Worm (Caenorhabditis elegans) whole organism, late embryonic: ENCODE results near the gene Y53F4B.20.

ENCODE experiments used
- C08G9.2 ChIP-seq: sonication (generic microtip); optimal IDR thresholded peaks from 2 replicates; lab custom pipeline; 2016; ENCODE audit warnings: mild to moderate bottlenecking, missing genetic modification characterization, moderate library complexity, missing compliant biosample characterization
- C38D4.7 ChIP-seq: fragments of 200-800 bp; sonication (Bioruptor generic); optimal IDR thresholded peaks from 2 replicates; lab custom pipeline; 2018; ENCODE audit warnings: mild to moderate bottlenecking, missing genetic modification characterization, moderate library complexity, missing compliant biosample characterization
- K02D7.2 ChIP-seq: sonication (generic microtip); optimal IDR thresholded peaks from 2 replicates; lab custom pipeline; 2017; ENCODE audit warnings: mild to moderate bottlenecking, missing genetic modification characterization, missing compliant biosample characterization
- K09A11.1 ChIP-seq: sonication (generic microtip); optimal IDR thresholded peaks from 2 replicates; lab custom pipeline; 2017; ENCODE audit warnings: antibody characterized with exemption, mild to moderate bottlenecking, missing genetic modification characterization, missing compliant biosample characterization; ENCODE audit not compliant: insufficient read depth
- T23F11.4 ChIP-seq: fragments of 200-800 bp; sonication (Bioruptor generic); optimal IDR thresholded peaks from 2 replicates; lab custom pipeline; 2018; ENCODE audit warnings: mild to moderate bottlenecking, missing genetic modification characterization, missing compliant biosample characterization
- ahr-1 ChIP-seq: sonication (generic microtip); optimal IDR thresholded peaks from 2 replicates; lab custom pipeline; 2016; ENCODE audit warnings: missing genetic modification characterization, missing compliant biosample characterization
- ceh-14 ChIP-seq: sonication (generic microtip); optimal IDR thresholded peaks from 2 replicates; lab custom pipeline; 2016; ENCODE audit warnings: missing genotype, missing genetic modification characterization, missing compliant biosample characterization
- ceh-18 ChIP-seq: sonication (generic microtip); optimal IDR thresholded peaks from 2 replicates; lab custom pipeline; 2016; ENCODE audit warnings: missing genetic modification characterization, missing compliant biosample characterization
- ceh-19 ChIP-seq: fragments of 200-800 bp; sonication (Bioruptor generic); optimal IDR thresholded peaks from 2 replicates; lab custom pipeline; 2018; ENCODE audit warnings: mild to moderate bottlenecking, missing genetic modification characterization, missing compliant biosample characterization
- ceh-22 ChIP-seq: sonication (generic microtip); optimal IDR thresholded peaks from 2 replicates; lab custom pipeline; 2017; ENCODE audit warnings: missing biosample characterization, missing genetic modification characterization
- ceh-31 ChIP-seq: sonication (generic microtip); optimal IDR thresholded peaks from 2 replicates; lab custom pipeline; 2016; ENCODE audit warnings: missing genetic modification characterization, missing compliant biosample characterization
- ceh-34 ChIP-seq: sonication (generic microtip); optimal IDR thresholded peaks from 2 replicates; lab custom pipeline; 2016; ENCODE audit warnings: mild to moderate bottlenecking, missing genetic modification characterization, missing compliant biosample characterization
- ceh-48 ChIP-seq: sonication (generic microtip); optimal IDR thresholded peaks from 2 replicates; lab custom pipeline; 2016; ENCODE audit warnings: missing genetic modification characterization, inconsistent platforms, missing compliant biosample characterization
- ceh-6 ChIP-seq: fragments of 200-800 bp; sonication (Bioruptor generic); optimal IDR thresholded peaks from 2 replicates; lab custom pipeline; 2018; ENCODE audit warnings: mild to moderate bottlenecking, missing genetic modification characterization, missing compliant biosample characterization
- che-1 ChIP-seq: sonication (generic microtip); optimal IDR thresholded peaks from 2 replicates; lab custom pipeline; 2016; ENCODE audit warnings: mild to moderate bottlenecking, missing genetic modification characterization, missing compliant biosample characterization
- dmd-4 ChIP-seq: sonication (generic microtip); optimal IDR thresholded peaks from 2 replicates; lab custom pipeline; 2016; ENCODE audit warnings: borderline replicate concordance, missing genetic modification characterization, missing compliant biosample characterization
- dve-1 ChIP-seq: sonication (generic microtip); optimal IDR thresholded peaks from 2 replicates; lab custom pipeline; 2017; ENCODE audit warnings: antibody characterized with exemption, mild to moderate bottlenecking, missing genetic modification characterization, missing compliant biosample characterization
- elt-2 ChIP-seq: sonication (generic microtip); optimal IDR thresholded peaks from 2 replicates; lab custom pipeline; 2016; ENCODE audit warnings: missing genetic modification reagents, missing genetic modification characterization, missing compliant biosample characterization
- ets-4 ChIP-seq: sonication (generic microtip); optimal IDR thresholded peaks from 2 replicates; lab custom pipeline; 2016; ENCODE audit warnings: missing genetic modification characterization, missing compliant biosample characterization
- eyg-1 ChIP-seq: sonication (generic microtip); optimal IDR thresholded peaks from 2 replicates; lab custom pipeline; 2016; ENCODE audit warnings: missing genotype, missing genetic modification characterization, missing compliant biosample characterization
- fax-1 ChIP-seq: sonication (generic microtip); optimal IDR thresholded peaks from 2 replicates; lab custom pipeline; 2016; ENCODE audit warnings: missing genotype, missing genetic modification characterization, missing compliant biosample characterization
- hlh-6 ChIP-seq: sonication (generic microtip); optimal IDR thresholded peaks from 2 replicates; lab custom pipeline; 2016; ENCODE audit warnings: missing genotype, missing genetic modification characterization, missing compliant biosample characterization
- hlh-8 ChIP-seq: sonication (generic microtip); optimal IDR thresholded peaks from 2 replicates; lab custom pipeline; 2016; ENCODE audit warnings: missing genotype, missing genetic modification characterization, missing compliant biosample characterization
- madf-2 ChIP-seq: sonication (generic microtip); optimal IDR thresholded peaks from 2 replicates; lab custom pipeline; 2017; ENCODE audit warnings: missing genetic modification characterization, missing compliant biosample characterization
- nfya-1 ChIP-seq: sonication (generic microtip); optimal IDR thresholded peaks from 2 replicates; lab custom pipeline; 2017; ENCODE audit warnings: missing genetic modification characterization, mild to moderate bottlenecking, missing compliant biosample characterization, antibody characterized with exemption, moderate library complexity
- npax-4 ChIP-seq: sonication (generic microtip); optimal IDR thresholded peaks from 2 replicates; lab custom pipeline; 2016; ENCODE audit warnings: missing genetic modification characterization, missing compliant biosample characterization
- odd-2 ChIP-seq: sonication (generic microtip); optimal IDR thresholded peaks from 2 replicates; lab custom pipeline; 2017; ENCODE audit warnings: antibody characterized with exemption, mild to moderate bottlenecking, missing genetic modification characterization, missing compliant biosample characterization
- pax-1 ChIP-seq: fragments of 150-350 bp; optimal IDR thresholded peaks from 2 replicates; lab custom pipeline; 2014; ENCODE audit warnings: missing biosample characterization, missing genetic modification characterization
- pha-2 ChIP-seq: sonication (generic microtip); optimal IDR thresholded peaks from 2 replicates; lab custom pipeline; 2017; ENCODE audit warnings: mild to moderate bottlenecking, missing genetic modification characterization, missing compliant biosample characterization
- sdc-2 ChIP-seq: sonication (generic microtip); optimal IDR thresholded peaks from 2 replicates; lab custom pipeline; 2016; ENCODE audit warnings: missing genotype, missing genetic modification characterization, missing compliant biosample characterization
- sox-2 ChIP-seq: fragments of 200-800 bp; sonication (Bioruptor generic); IDR thresholded peaks from 2 replicates; pipeline ENCODE4 v1.3.6; 2022; ENCODE audit warnings: missing genetic modification reagents, missing genetic modification characterization, missing compliant biosample characterization
- sox-4 ChIP-seq: sonication (generic microtip); optimal IDR thresholded peaks from 2 replicates; lab custom pipeline; 2017; ENCODE audit warnings: mild to moderate bottlenecking, missing genetic modification characterization, inconsistent platforms, missing compliant biosample characterization
- syd-9 ChIP-seq: sonication (generic microtip); optimal IDR thresholded peaks from 2 replicates; lab custom pipeline; 2016; ENCODE audit warnings: mild to moderate bottlenecking, missing genetic modification characterization, moderate library complexity, missing compliant biosample characterization
- unc-3 ChIP-seq, 2 experiments: fragments of 200-800 bp in 1 of 2; sonication (Bioruptor generic) in 1 of 2; sonication (generic microtip) in 1 of 2; conservative IDR thresholded peaks in 1 of 2; optimal IDR thresholded peaks in 1 of 2; 2 replicates each; pipeline versions ENCODE4 v1.3.6 to Lab custom; 2016 to 2022; ENCODE audit warnings: missing compliant biosample characterization in 2 of 2, missing genetic modification characterization in 2 of 2, missing genetic modification reagents in 1 of 2
- unc-42 ChIP-seq: sonication (generic microtip); optimal IDR thresholded peaks from 2 replicates; lab custom pipeline; 2016; ENCODE audit warnings: missing genotype, missing genetic modification characterization, missing compliant biosample characterization
- unc-86 ChIP-seq: sonication (generic microtip); optimal IDR thresholded peaks from 2 replicates; lab custom pipeline; 2016; ENCODE audit warnings: missing genetic modification characterization, missing compliant biosample characterization
- zip-5 ChIP-seq: sonication (generic microtip); optimal IDR thresholded peaks from 2 replicates; lab custom pipeline; 2016; ENCODE audit warnings: missing genetic modification characterization, missing compliant biosample characterization
- ztf-16 ChIP-seq: sonication (generic microtip); optimal IDR thresholded peaks from 2 replicates; lab custom pipeline; 2017; ENCODE audit warnings: missing genetic modification characterization, missing compliant biosample characterization

Gene Y53F4B.20

ce11 chrII:15109844-15110243, 25.6 kb downstream of the Y53F4B.20 start, which contains the start of gene Y53F4B.39:
Gene Y53F4B.39 (plus strand): TSS chrII:15110144.
- TF ChIP-seq K02D7.2, result no peak
- no peak for TF ChIP-seq ceh-34 (tag; lab: Kevin White, UChicago)
- no peak for TF ChIP-seq K09A11.1
- no peak for TF ChIP-seq C38D4.7 (GFP tag; lab: Kevin White, UChicago)
- no peak for TF ChIP-seq eyg-1 (tag; lab: Kevin White, UChicago)
- TF ChIP-seq syd-9 (tag; lab: Kevin White, UChicago), result no peak
- no peak for TF ChIP-seq unc-86 (tag; lab: Kevin White, UChicago)
- no peak for TF ChIP-seq hlh-6 (tag; lab: Kevin White, UChicago)
- TF ChIP-seq dve-1, result no peak
- TF ChIP-seq pax-1 (tag; lab: Kevin White, UChicago), result no peak
- TF ChIP-seq ets-4 (tag; lab: Kevin White, UChicago), result no peak
- no peak for TF ChIP-seq ceh-18 (tag; lab: Kevin White, UChicago)
- TF ChIP-seq sdc-2 (tag; lab: Kevin White, UChicago), result no peak
- TF ChIP-seq odd-2 (tag; lab: Kevin White, UChicago), result no peak
- no peak for TF ChIP-seq che-1 (tag; lab: Kevin White, UChicago)
- TF ChIP-seq ceh-6, result no peak
- TF ChIP-seq fax-1, result no peak

ce11 chrII:15111352-15111751, 27.1 kb downstream of the Y53F4B.20 start:
- TF ChIP-seq npax-4 (tag; lab: Kevin White, UChicago) (no peak), elt-2 (tag; lab: Kevin White, UChicago) (peak; percentile 21), madf-2 (tag; lab: Kevin White, UChicago) (no peak), T23F11.4 (no peak), K02D7.2 (no peak), ztf-16 (tag; lab: Kevin White, UChicago) (no peak), ahr-1 (no peak), che-1 (tag; lab: Kevin White, UChicago) (no peak), C38D4.7 (GFP tag; lab: Kevin White, UChicago) (no peak)

- TF ChIP-seq elt-2 (tag; lab: Kevin White, UChicago) (peak; percentile 20), sdc-2 (tag; lab: Kevin White, UChicago) (no peak), sox-4 (tag; lab: Kevin White, UChicago) (no peak), sox-2 (no peak), nfya-1 (tag; lab: Kevin White, UChicago) (peak; percentile 39), unc-42 (tag; lab: Kevin White, UChicago) (peak; percentile 67), K02D7.2 (peak; percentile 3), ceh-19 (GFP tag; lab: Kevin White, UChicago) (no peak), pha-2 (peak; percentile 4), ceh-34 (tag; lab: Kevin White, UChicago) (peak; percentile 3), hlh-8 (tag; lab: Kevin White, UChicago) (no peak), dmd-4 (tag; lab: Kevin White, UChicago) (no peak), unc-3 (GFP tag; conservative IDR thresholded peaks at IDR 0.05; lab: Robert Waterston, UW) (no peak), unc-3 (tag; optimal IDR thresholded peaks at IDR 0.05; lab: Kevin White, UChicago) (no peak), ceh-31 (tag; lab: Kevin White, UChicago) (peak; percentile 45), zip-5 (peak; percentile 10), ceh-14 (tag; lab: Kevin White, UChicago) (peak; percentile 10), hlh-6 (tag; lab: Kevin White, UChicago) (no peak), ceh-22 (tag; lab: Kevin White, UChicago) (no peak), pax-1 (tag; lab: Kevin White, UChicago) (no peak), C08G9.2 (tag; lab: Kevin White, UChicago) (no peak), ceh-48 (peak; percentile 8)
- TF ChIP-seq, all 69 proteins: peak for 10
These were observed 35.5 kb downstream of the Y53F4B.20 start, which contains the start of gene arp-1 for ce11 chrII:15119537-15120360. Gene arp-1 (plus strand): TSS chrII:15120301.
